Worm (Caenorhabditis elegans): ENCODE measurements around the gene F41G4.7.

Gene F41G4.7

ce11 chrX:16872446-16872962 lies 36.3 kb upstream of the F41G4.7 start, which contains the start of gene T20F7.1 (continued):
- no peak for TF ChIP-seq nhr-237 (tag; optimal IDR thresholded peaks at IDR 0.05)
- peak; percentile 16 for TF ChIP-seq jun-1 (tag; optimal IDR thresholded peaks at IDR 0.05)
- TF ChIP-seq dpl-1 (GFP tag; optimal IDR thresholded peaks at IDR 0.05): peak; percentile 6 to 54 (median 49)
- peak; percentile 41 for TF ChIP-seq irx-1 (tag; optimal IDR thresholded peaks at IDR 0.05)
- TF ChIP-seq elt-2 (tag; optimal IDR thresholded peaks at IDR 0.05): peak; percentile 51
- peak; percentile 63 for TF ChIP-seq unc-130 (tag; optimal IDR thresholded peaks at IDR 0.05)
- peak; percentile 2 for TF ChIP-seq lin-15B (tag; optimal IDR thresholded peaks at IDR 0.05)
- peak; percentile 68 for TF ChIP-seq fkh-8 (tag; optimal IDR thresholded peaks at IDR 0.05)
- peak; percentile 16 for TF ChIP-seq lin-39 (tag; optimal IDR thresholded peaks at IDR 0.05)
- peak; percentile 74 for TF ChIP-seq pag-3 (tag; optimal IDR thresholded peaks at IDR 0.05; ENCODE audit: borderline replicate concordance, insufficient read depth)
- peak; percentile 68 for TF ChIP-seq nhr-90 (tag; optimal IDR thresholded peaks at IDR 0.05; ENCODE audit: poor library complexity)
- peak; percentile 70 for TF ChIP-seq C16A3.4 (tag; optimal IDR thresholded peaks at IDR 0.05)
- peak; percentile 37 for TF ChIP-seq isw-1 (GFP tag; IDR thresholded peaks at IDR 0.05)
- peak; percentile 60 for TF ChIP-seq xbp-1 (tag; optimal IDR thresholded peaks at IDR 0.05)
- peak; percentile 91 for TF ChIP-seq lin-14 (GFP tag; optimal IDR thresholded peaks at IDR 0.05)
- peak; percentile 11 for TF ChIP-seq fkh-10 (GFP tag; optimal IDR thresholded peaks at IDR 0.05)
- peak; percentile 87 for TF ChIP-seq nhr-20 (tag; optimal IDR thresholded peaks at IDR 0.05)
- peak; percentile 81 for TF ChIP-seq nhr-47 (tag; optimal IDR thresholded peaks at IDR 0.05)
- no peak for TF ChIP-seq unc-98 (GFP tag; IDR thresholded peaks at IDR 0.05)
- TF ChIP-seq lin-13 (GFP tag; optimal IDR thresholded peaks at IDR 0.05): peak; percentile 9
- peak; percentile 48 for TF ChIP-seq nhr-85 (tag)
- TF ChIP-seq snu-23 (GFP tag; optimal IDR thresholded peaks at IDR 0.05): peak; percentile 90
- no peak for TF ChIP-seq mef-2 (tag; optimal IDR thresholded peaks at IDR 0.05)
- peak; percentile 53 for TF ChIP-seq dsc-1 (tag; optimal IDR thresholded peaks at IDR 0.05)
- peak; percentile 4 for TF ChIP-seq ztf-4 (tag; optimal IDR thresholded peaks at IDR 0.05)

ce11 chrX:16871355-16871754 lies 35.2 kb upstream of the F41G4.7 start:
- peak; percentile 31 for TF ChIP-seq nhr-90 (tag; optimal IDR thresholded peaks at IDR 0.05; ENCODE audit: poor library complexity)
- TF ChIP-seq isw-1 (GFP tag; IDR thresholded peaks at IDR 0.05): no peak
- TF ChIP-seq blmp-1 (tag; optimal IDR thresholded peaks at IDR 0.05): peak; percentile 95
- TF ChIP-seq zag-1 (tag; optimal IDR thresholded peaks at IDR 0.05): no peak
- peak; percentile 89 for TF ChIP-seq nhr-85 (tag)
- TF ChIP-seq egl-13 (tag; optimal IDR thresholded peaks at IDR 0.05): no peak
- peak in 1 of 2 experiments; percentile 36 for TF ChIP-seq mdl-1 (tag; optimal IDR thresholded peaks at IDR 0.05)
- peak; percentile 32 for TF ChIP-seq elt-2 (tag; optimal IDR thresholded peaks at IDR 0.05)
- no peak for TF ChIP-seq skn-1 (tag; optimal IDR thresholded peaks at IDR 0.05)
- peak; percentile 66 for TF ChIP-seq nhr-71 (tag; optimal IDR thresholded peaks at IDR 0.05)
- TF ChIP-seq lin-14 (GFP tag; optimal IDR thresholded peaks at IDR 0.05): peak; percentile 75
- TF ChIP-seq sup-37 (GFP tag; optimal IDR thresholded peaks at IDR 0.05): no peak
- TF ChIP-seq lin-39 (tag; optimal IDR thresholded peaks at IDR 0.05): no peak
- no peak for TF ChIP-seq nhr-237 (tag; optimal IDR thresholded peaks at IDR 0.05)
- TF ChIP-seq nhr-47 (tag; optimal IDR thresholded peaks at IDR 0.05): peak; percentile 4
- peak in 1 of 2 experiments; percentile 69 for TF ChIP-seq lin-35 (GFP tag; optimal IDR thresholded peaks at IDR 0.05)
- no peak for TF ChIP-seq efl-1 (optimal IDR thresholded peaks at IDR 0.05)
- TF ChIP-seq efl-1 (GFP tag; optimal IDR thresholded peaks at IDR 0.05 in 1 of 2): peak in 1 of 2 experiments; percentile 27
- TF ChIP-seq vab-15 (tag; optimal IDR thresholded peaks at IDR 0.05): no peak
- no peak for TF ChIP-seq hlh-4 (tag; optimal IDR thresholded peaks at IDR 0.05)
- no peak for TF ChIP-seq rnt-1 (tag; optimal IDR thresholded peaks at IDR 0.05)
- TF ChIP-seq elt-3 (tag; optimal IDR thresholded peaks at IDR 0.05): peak in 2 of 6 experiments; percentile 59 to 64
- TF ChIP-seq nhr-20 (tag; optimal IDR thresholded peaks at IDR 0.05): peak; percentile 72
- no peak for TF ChIP-seq lin-13 (GFP tag; optimal IDR thresholded peaks at IDR 0.05)
- no peak for TF ChIP-seq unc-62 (GFP tag; optimal IDR thresholded peaks at IDR 0.05)
- peak; percentile 48 for TF ChIP-seq tbx-2 (tag; optimal IDR thresholded peaks at IDR 0.05)
- TF ChIP-seq snu-23 (GFP tag; optimal IDR thresholded peaks at IDR 0.05): peak; percentile 43
